Worm (Caenorhabditis elegans): ENCODE data around the gene fig-1.

DNA sequence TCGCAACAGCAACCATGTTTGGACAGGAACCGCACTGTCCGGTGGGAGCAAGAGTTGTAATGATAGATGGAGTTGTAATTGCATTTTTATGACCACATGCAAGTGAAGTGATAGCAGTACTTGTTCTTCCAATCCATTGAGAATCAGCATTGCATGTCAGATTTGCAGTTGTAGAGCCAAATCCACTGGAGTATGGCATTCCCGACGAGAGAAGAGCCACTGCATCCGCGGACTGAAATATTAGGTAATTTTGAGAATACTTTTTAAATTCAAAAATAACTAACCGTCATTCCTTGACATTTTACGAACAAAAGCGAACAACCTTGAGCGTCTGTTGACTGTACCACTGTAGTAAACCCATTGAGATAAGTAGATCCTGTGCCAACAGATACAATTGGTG lies 5.9 kb downstream of the fig-1 start:
- TF ChIP-seq cog-1 (tag; optimal IDR thresholded peaks at IDR 0.05) = no peak
- no peak for TF ChIP-seq tab-1 (GFP tag; IDR thresholded peaks at IDR 0.05)
- TF ChIP-seq ztf-23 (GFP tag; IDR thresholded peaks at IDR 0.05) = no peak
- TF ChIP-seq T22C8.4 (GFP tag; IDR thresholded peaks at IDR 0.05) = no peak
- TF ChIP-seq ref-1 (GFP tag; conservative IDR thresholded peaks at IDR 0.05) = no peak
- no peak for TF ChIP-seq klf-2 (GFP tag; conservative IDR thresholded peaks at IDR 0.05)
